Worm (Caenorhabditis elegans) whole organism, L4 larva: ENCODE measurements around the gene clec-121.

Source experiments
- ceh-82 ChIP-seq: sonication (generic microtip); optimal IDR thresholded peaks from 2 replicates; lab custom pipeline; 2017; ENCODE audit warnings: missing biosample characterization, missing genetic modification characterization
- fkh-10 ChIP-seq: fragments of 150-350 bp; optimal IDR thresholded peaks from 2 replicates; lab custom pipeline; 2014; ENCODE audit warnings: missing biosample characterization, missing genetic modification reagents, missing genetic modification characterization
- pha-4 ChIP-seq, 2 experiments: fragments of 150-350 bp in 1 of 2; fragments of 200-800 bp in 1 of 2; sonication (Bioruptor generic) in 1 of 2; IDR thresholded peaks in 1 of 2; optimal IDR thresholded peaks in 1 of 2; 2 replicates each; pipeline versions ENCODE4 v1.3.6 to Lab custom; 2014 to 2022; ENCODE audit warnings: missing genetic modification characterization in 2 of 2, missing genetic modification reagents in 2 of 2, missing biosample characterization in 1 of 2, missing compliant biosample characterization in 1 of 2
- pqm-1 ChIP-seq: sonication (generic microtip); optimal IDR thresholded peaks from 2 replicates; lab custom pipeline; 2017; ENCODE audit warnings: missing biosample characterization, missing genetic modification characterization
- skn-1 ChIP-seq: fragments of 150-350 bp; optimal IDR thresholded peaks from 2 replicates; lab custom pipeline; 2014; ENCODE audit warnings: missing biosample characterization, missing genetic modification characterization
- unc-130 ChIP-seq: sonication (generic microtip); optimal IDR thresholded peaks from 2 replicates; lab custom pipeline; 2016; ENCODE audit warnings: missing genetic modification reagents, missing genetic modification characterization, missing compliant biosample characterization

ce11 chrII:3065086-3065485 is 37.0 kb upstream of the clec-121 start:
- TF ChIP-seq skn-1 (tag; lab: Kevin White, UChicago) (no peak), ceh-82 (no peak), pqm-1 (tag; lab: Kevin White, UChicago) (no peak), unc-130 (no peak), pha-4 (GFP tag; IDR thresholded peaks at IDR 0.05; lab: Robert Waterston, UW) (no peak), pha-4 (tag; optimal IDR thresholded peaks at IDR 0.05; lab: Kevin White, UChicago) (no peak), fkh-10 (GFP tag; lab: Kevin White, UChicago) (no peak)
